Fruit fly (Drosophila melanogaster) whole organism, wandering third instar larva: ENCODE measurements around the gene Kul.
A peak's percentile ranks its signal among the peaks of the same experiment; 100 is the strongest.

Experiments used
- CrebA ChIP-seq: fragments of 200-800 bp; sonication (Bioruptor generic); optimal IDR thresholded peaks from 2 replicates; lab custom pipeline; 2016; ENCODE audit warnings: missing biosample characterization, mild to moderate bottlenecking, missing genetic modification characterization, borderline replicate concordance
- Dfd ChIP-seq: fragments of >200 bp; optimal IDR thresholded peaks from 2 replicates; lab custom pipeline; 2017; ENCODE audit warnings: missing biosample characterization, missing genetic modification characterization
- Hr78 ChIP-seq: fragments of >200 bp; optimal IDR thresholded peaks from 2 replicates; lab custom pipeline; 2017; ENCODE audit warnings: missing biosample characterization, missing genetic modification characterization
- Jra ChIP-seq: sonication (Bioruptor generic); optimal IDR thresholded peaks from 2 replicates; lab custom pipeline; 2016; ENCODE audit warnings: missing biosample characterization, missing genetic modification characterization
- Myc ChIP-seq: fragments of >200 bp; optimal IDR thresholded peaks from 2 replicates; lab custom pipeline; 2017
- Rel ChIP-seq, 2 experiments: fragments of 200-800 bp; sonication (Bioruptor generic) in 1 of 2; optimal IDR thresholded peaks; 2 replicates in 1 of 2; 3 replicates in 1 of 2; lab custom pipeline; 2016 to 2019; ENCODE audit warnings: mild to moderate bottlenecking in 2 of 2, missing biosample characterization in 2 of 2, missing genetic modification characterization in 2 of 2, moderate library complexity in 1 of 2
- dl ChIP-seq, 2 experiments: fragments of 175-275, 200-275 bp in 1 of 2; fragments of 200-275 bp in 1 of 2; sonication (Bioruptor generic); optimal IDR thresholded peaks; lab custom pipeline; 2018; ENCODE audit warnings: mild to moderate bottlenecking in 2 of 2, missing biosample characterization in 2 of 2, missing genetic modification characterization in 2 of 2, moderate library complexity in 2 of 2; ENCODE audit not compliant: partially characterized antibody in 2 of 2, insufficient read depth in 1 of 2
- foxo ChIP-seq, 2 experiments: fragments of 200-800 bp; sonication (Bioruptor generic); optimal IDR thresholded peaks; 2 replicates in 1 of 2; 3 replicates in 1 of 2; lab custom pipeline; 2016 to 2017; ENCODE audit warnings: missing biosample characterization in 2 of 2, missing genetic modification characterization in 2 of 2
- fru ChIP-seq: fragments of 200-800 bp; sonication (Bioruptor generic); optimal IDR thresholded peaks from 3 replicates; lab custom pipeline; 2016; ENCODE audit warnings: missing biosample characterization, mild to moderate bottlenecking, missing genetic modification characterization
- pan ChIP-seq: fragments of >200 bp; optimal IDR thresholded peaks from 2 replicates; lab custom pipeline; 2017
- psq ChIP-seq: fragments of 200-800 bp; sonication (Bioruptor generic); optimal IDR thresholded peaks from 3 replicates; lab custom pipeline; 2017; ENCODE audit warnings: missing biosample characterization, mild to moderate bottlenecking, missing genetic modification characterization, moderate library complexity
- rgr ChIP-seq: fragments of 200-800 bp; sonication (Bioruptor generic); optimal IDR thresholded peaks from 3 replicates; lab custom pipeline; 2016; ENCODE audit warnings: missing biosample characterization, mild to moderate bottlenecking, missing genetic modification characterization
- woc ChIP-seq: sonication (Bioruptor generic); optimal IDR thresholded peaks from 2 replicates; lab custom pipeline; 2016; ENCODE audit warnings: missing biosample characterization, mild to moderate bottlenecking, missing genetic modification characterization

dm6 chr3R:29716782-29717317 lies 8.8 kb upstream of the Kul start, which contains the start of gene Obp99b:
- TF ChIP-seq pan (no peak), psq (GFP tag; lab: Kevin White, UChicago) (no peak), woc (GFP tag; lab: Kevin White, UChicago) (no peak), CrebA (GFP tag; lab: Kevin White, UChicago) (no peak), rgr (GFP tag; lab: Kevin White, UChicago) (peak; percentile 38), fru (GFP tag; lab: Kevin White, UChicago) (peak; percentile 16), Myc (lab: Kevin White, UChicago) (no peak), Hr78 (no peak), dl (GFP tag; optimal IDR thresholded peaks at IDR 0.05; lab: Kevin White, UChicago; ENCODE audit: insufficient read depth in 1 of 2, partially characterized antibody in 2 of 2) (no peak), Rel (GFP tag; optimal IDR thresholded peaks at IDR 0.05; lab: Kevin White, UChicago) (no peak), Rel (tag; optimal IDR thresholded peaks at IDR 0.05; lab: Kevin White, UChicago) (no peak), foxo (GFP tag; optimal IDR thresholded peaks at IDR 0.05; lab: Kevin White, UChicago) (peak in 1 of 2 experiments; percentile 49), Jra (GFP tag; lab: Kevin White, UChicago) (no peak), Dfd (no peak)
